Fruit fly (Drosophila melanogaster): Measurements from ENCODE around the gene Hsp27.

Gene Hsp27

DNA sequence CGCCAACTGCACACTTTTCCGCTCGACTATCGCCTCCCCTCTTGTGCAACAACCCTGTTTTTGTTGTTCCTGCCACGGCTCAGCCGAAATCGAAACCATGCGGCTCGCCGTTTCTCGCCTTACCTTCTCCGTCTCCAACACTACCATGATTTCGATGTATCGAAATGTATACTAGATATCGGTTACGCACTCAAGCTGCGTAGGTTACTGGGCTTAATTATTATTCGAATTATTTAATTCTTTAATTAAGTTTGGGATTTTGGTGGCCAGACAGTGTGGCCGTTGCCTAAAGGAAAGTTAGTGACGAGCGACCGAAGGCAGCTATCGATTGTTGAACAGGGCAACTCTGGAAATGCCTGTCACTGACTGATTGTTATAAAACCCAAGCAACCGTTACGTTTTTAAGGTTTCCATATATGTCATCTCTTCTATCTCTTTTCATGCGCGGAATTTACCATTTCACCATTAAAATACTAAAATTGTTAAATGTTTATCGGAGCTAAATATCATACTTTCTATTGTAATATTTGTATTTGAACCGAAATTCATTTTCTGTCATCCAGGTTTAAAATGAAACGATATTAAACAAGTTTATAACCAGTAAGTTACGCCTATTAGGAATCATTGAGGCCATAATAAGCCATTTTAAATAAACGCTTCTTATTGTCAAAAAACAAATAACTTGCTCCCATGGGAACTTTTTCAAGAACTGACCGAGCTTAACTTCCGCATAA lies 18.5 kb downstream of the Hsp27 start, which contains the start of gene eIF4E1 (continued):
- TF ChIP-seq CG12391 (tag; optimal IDR thresholded peaks at IDR 0.05), result peak; percentile 38
- peak; percentile 53 for TF ChIP-seq nmo (GFP tag; optimal IDR thresholded peaks at IDR 0.05)
- peak; percentile 81 for TF ChIP-seq Opbp (GFP tag; IDR thresholded peaks at IDR 0.05; ENCODE audit: partially characterized antibody)
- peak; percentile 29; the same call in 1 of the 2 replicates for TF ChIP-seq sisA (GFP tag; IDR thresholded peaks at IDR 0.05)
- TF ChIP-seq twi (tag; optimal IDR thresholded peaks at IDR 0.05), result no peak
- 0 out of 2 replicates have a peak, but pooled peaks have one; percentile 14 for TF ChIP-seq klu (GFP tag; IDR thresholded peaks at IDR 0.05)
- peak; percentile 7 for TF ChIP-seq pb (GFP tag; optimal IDR thresholded peaks at IDR 0.05)
- peak; percentile 67 for TF ChIP-seq CG7963 (GFP tag; IDR thresholded peaks at IDR 0.05; ENCODE audit: partially characterized antibody)
- no peak for TF ChIP-seq crc (GFP tag; optimal IDR thresholded peaks at IDR 0.05)
- peak; percentile 65 for TF ChIP-seq CG10267 (tag; optimal IDR thresholded peaks at IDR 0.05)
- TF ChIP-seq CG4360 (GFP tag; IDR thresholded peaks at IDR 0.05), result peak; percentile 52; the same call in 1 of the 2 replicates
- TF ChIP-seq CG33213 (GFP tag; optimal IDR thresholded peaks at IDR 0.05), result peak; percentile 75
- no peak for TF ChIP-seq yki (optimal IDR thresholded peaks at IDR 0.05)
- TF ChIP-seq CG12155 (GFP tag; optimal IDR thresholded peaks at IDR 0.05), result peak; percentile 11
- peak; percentile 85 for TF ChIP-seq bbx (GFP tag; IDR thresholded peaks at IDR 0.05; ENCODE audit: partially characterized antibody)
- TF ChIP-seq CG13775 (GFP tag; optimal IDR thresholded peaks at IDR 0.05), result peak; percentile 8
- no peak for TF ChIP-seq wdn (GFP tag; IDR thresholded peaks at IDR 0.05)
- peak; percentile 80 for TF ChIP-seq CG42726 (GFP tag; IDR thresholded peaks at IDR 0.05; ENCODE audit: partially characterized antibody)
- peak; percentile 16 for TF ChIP-seq zfh2 (GFP tag; optimal IDR thresholded peaks at IDR 0.05)
- TF ChIP-seq run (tag; optimal IDR thresholded peaks at IDR 0.05), result no peak
- TF ChIP-seq CoRest (tag; optimal IDR thresholded peaks at IDR 0.05), result peak; percentile 61
- TF ChIP-seq vvl (GFP tag; IDR thresholded peaks at IDR 0.05), result peak; percentile 4; the same call in 1 of the 2 replicates
- TF ChIP-seq her (GFP tag; optimal IDR thresholded peaks at IDR 0.05), result peak; percentile 5
- TF ChIP-seq CG8924 (tag; optimal IDR thresholded peaks at IDR 0.05), result no peak
- TF ChIP-seq CG8478 (optimal IDR thresholded peaks at IDR 0.05), result peak; percentile 86
- no peak for TF ChIP-seq Ada2b (GFP tag; IDR thresholded peaks at IDR 0.05)
- TF ChIP-seq CG10565 (GFP tag; optimal IDR thresholded peaks at IDR 0.05), result no peak
- TF ChIP-seq C15 (GFP tag; IDR thresholded peaks at IDR 0.05), result no peak
- peak; percentile 96 for TF ChIP-seq CG9437 (GFP tag; optimal IDR thresholded peaks at IDR 0.05)
- peak; percentile 62 for TF ChIP-seq ato (GFP tag; IDR thresholded peaks at IDR 0.05; ENCODE audit: partially characterized antibody)
- peak; percentile 24 for TF ChIP-seq Antp (GFP tag; optimal IDR thresholded peaks at IDR 0.05)
- 0 out of 3 replicates have a peak, but pooled peaks have one; percentile 62 for TF ChIP-seq hb (GFP tag; IDR thresholded peaks at IDR 0.05; ENCODE audit: partially characterized antibody)
- TF ChIP-seq Hr51 (GFP tag; optimal IDR thresholded peaks at IDR 0.05), result no peak
- TF ChIP-seq wek (GFP tag; optimal IDR thresholded peaks at IDR 0.05), result no peak
- no peak for TF ChIP-seq CG10321 (GFP tag; IDR thresholded peaks at IDR 0.05)
- TF ChIP-seq tgo (GFP tag; IDR thresholded peaks at IDR 0.05), result no peak
- TF ChIP-seq Oli (tag; optimal IDR thresholded peaks at IDR 0.05), result no peak
- 0 out of 2 replicates have a peak, but pooled peaks have one; percentile 5 for TF ChIP-seq Nf-YA (GFP tag; IDR thresholded peaks at IDR 0.05)
- peak; percentile 61 for TF ChIP-seq YL-1 (GFP tag; optimal IDR thresholded peaks at IDR 0.05)
- TF ChIP-seq gsb-n (tag; optimal IDR thresholded peaks at IDR 0.05), result no peak
- peak; percentile 100 for TF ChIP-seq Myb (GFP tag; optimal IDR thresholded peaks at IDR 0.05)
- peak; percentile 80 for TF ChIP-seq CG13287 (GFP tag; IDR thresholded peaks at IDR 0.05; ENCODE audit: partially characterized antibody)
- TF ChIP-seq CG2199 (GFP tag; IDR thresholded peaks at IDR 0.05), result peak; percentile 84; the same call in 2 of the 3 replicates
- no peak for TF ChIP-seq Lpt (GFP tag; optimal IDR thresholded peaks at IDR 0.05)
- peak in 1 of 3 experiments; percentile 58 for TF ChIP-seq Stat92E (GFP tag; optimal IDR thresholded peaks at IDR 0.05)
- peak; percentile 89 for TF ChIP-seq Ets65A (GFP tag)
- peak; percentile 37 for TF ChIP-seq ems (GFP tag; optimal IDR thresholded peaks at IDR 0.05)
- peak; percentile 53 for TF ChIP-seq CG2712 (tag; optimal IDR thresholded peaks at IDR 0.05)
- TF ChIP-seq HmgZ (tag; optimal IDR thresholded peaks at IDR 0.05), result peak; percentile 42
